Worm (Caenorhabditis elegans) whole organism, L4 larva: ENCODE measurements around the gene srw-15.
"Not testable (repeated sequence)": the region's sequence is repeated elsewhere in the genome, so short reads cannot be mapped to it uniquely, and the experiment has no call there.

Experiments used
- aly-2 ChIP-seq: sonication (generic microtip); optimal IDR thresholded peaks from 2 replicates; lab custom pipeline; 2018; ENCODE audit warnings: missing biosample characterization, missing genetic modification characterization
- ama-1 ChIP-seq: fragments of 150-350 bp; optimal IDR thresholded peaks from 2 replicates; lab custom pipeline; 2014; ENCODE audit warnings: inconsistent platforms, mixed read lengths
- ceh-28 ChIP-seq: fragments of 150-350 bp; optimal IDR thresholded peaks from 2 replicates; lab custom pipeline; 2014; ENCODE audit warnings: missing biosample characterization, missing genetic modification reagents, missing genetic modification characterization
- ceh-82 ChIP-seq: sonication (generic microtip); optimal IDR thresholded peaks from 2 replicates; lab custom pipeline; 2017; ENCODE audit warnings: missing biosample characterization, missing genetic modification characterization
- egl-27 ChIP-seq: sonication (generic microtip); optimal IDR thresholded peaks from 3 replicates; lab custom pipeline; 2017; ENCODE audit warnings: missing biosample characterization, missing genetic modification reagents, missing genetic modification characterization
- hmg-1.1 ChIP-seq: fragments of 200-800 bp; sonication (Bioruptor generic); IDR thresholded peaks from 2 replicates; pipeline ENCODE4 v1.3.6; 2022; ENCODE audit warnings: missing genetic modification reagents, missing genetic modification characterization, missing compliant biosample characterization
- lin-13 ChIP-seq: fragments of 150-350 bp; optimal IDR thresholded peaks from 2 replicates; lab custom pipeline; 2014; ENCODE audit warnings: missing biosample characterization, missing genetic modification reagents, missing genetic modification characterization
- lsy-2 ChIP-seq, 2 experiments: fragments of 150-350 bp in 1 of 2; sonication (generic microtip) in 1 of 2; optimal IDR thresholded peaks; 2 replicates each; lab custom pipeline; 2014 to 2017; ENCODE audit warnings: missing biosample characterization in 2 of 2, missing genetic modification characterization in 2 of 2
- nhr-10 ChIP-seq: fragments of 150-350 bp; optimal IDR thresholded peaks from 2 replicates; lab custom pipeline; 2014; ENCODE audit warnings: missing biosample characterization, missing genetic modification characterization
- tag-97 ChIP-seq: fragments of 200-800 bp; sonication (Bioruptor generic); IDR thresholded peaks from 2 replicates; pipeline ENCODE4 v1.3.6; 2022; ENCODE audit warnings: missing genetic modification characterization, missing compliant biosample characterization
- zag-1 ChIP-seq: fragments of 150-350 bp; optimal IDR thresholded peaks from 2 replicates; lab custom pipeline; 2014; ENCODE audit warnings: missing biosample characterization, missing genetic modification characterization
- ztf-11 ChIP-seq: fragments of 150-350 bp; optimal IDR thresholded peaks from 2 replicates; lab custom pipeline; 2014; ENCODE audit warnings: missing biosample characterization, missing genetic modification characterization

- not testable (repeated sequence) for TF ChIP-seq ceh-28 (tag; lab: Kevin White, UChicago); zag-1 (tag; lab: Kevin White, UChicago); ztf-11; hmg-1.1; ama-1 (lab: Kevin White, UChicago); tag-97 (GFP tag; lab: Robert Waterston, UW); aly-2; lin-13 (GFP tag; lab: Kevin White, UChicago); egl-27; lsy-2 (tag; optimal IDR thresholded peaks at IDR 0.05; lab: Kevin White, UChicago); nhr-10 (tag; lab: Kevin White, UChicago); ceh-82 (tag; lab: Kevin White, UChicago)
Measured at ce11 chrV:15262336-15262735, 32.0 kb downstream of the srw-15 start, which contains the start of gene M01B2.10.
